Worm (Caenorhabditis elegans): Measurements from ENCODE around the gene col-187.

The col-187 gene

DNA sequence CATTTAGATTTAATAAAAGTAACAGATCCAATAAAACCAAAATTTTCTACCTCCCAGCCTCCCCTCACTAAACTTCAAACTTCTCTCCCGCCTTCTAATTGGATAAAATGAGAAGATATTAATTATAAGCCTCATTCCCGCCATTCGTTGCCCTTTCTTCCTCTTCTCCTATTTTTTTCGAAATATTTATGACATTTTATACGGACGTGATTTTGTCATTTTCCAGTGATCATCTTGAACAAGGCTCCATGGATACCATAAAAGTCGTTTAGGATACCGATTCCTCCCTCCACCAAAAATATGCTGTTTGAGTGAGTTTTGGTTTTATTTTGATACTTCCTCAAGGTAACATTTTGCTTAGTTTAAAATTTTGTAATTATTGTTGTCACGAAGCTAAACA, 30.7 kb downstream of the col-187 start, which contains the start of gene ZK1073.2:
Gene ZK1073.2, plus strand, starts transcription at position 301 of the 400 bp plus-strand sequence.
- TF ChIP-seq ces-1 (GFP tag; optimal IDR thresholded peaks at IDR 0.05) (no peak), lsy-2 (tag; optimal IDR thresholded peaks at IDR 0.05) (no peak), zip-8 (tag; optimal IDR thresholded peaks at IDR 0.05) (no peak), mls-2 (tag; optimal IDR thresholded peaks at IDR 0.05) (no peak), drap-1 (GFP tag; optimal IDR thresholded peaks at IDR 0.05) (no peak), ztf-11 (tag; optimal IDR thresholded peaks at IDR 0.05) (no peak), blmp-1 (tag; optimal IDR thresholded peaks at IDR 0.05) (no peak), nhr-237 (tag; optimal IDR thresholded peaks at IDR 0.05) (no peak), bed-3 (GFP tag; optimal IDR thresholded peaks at IDR 0.05) (no peak)

DNA sequence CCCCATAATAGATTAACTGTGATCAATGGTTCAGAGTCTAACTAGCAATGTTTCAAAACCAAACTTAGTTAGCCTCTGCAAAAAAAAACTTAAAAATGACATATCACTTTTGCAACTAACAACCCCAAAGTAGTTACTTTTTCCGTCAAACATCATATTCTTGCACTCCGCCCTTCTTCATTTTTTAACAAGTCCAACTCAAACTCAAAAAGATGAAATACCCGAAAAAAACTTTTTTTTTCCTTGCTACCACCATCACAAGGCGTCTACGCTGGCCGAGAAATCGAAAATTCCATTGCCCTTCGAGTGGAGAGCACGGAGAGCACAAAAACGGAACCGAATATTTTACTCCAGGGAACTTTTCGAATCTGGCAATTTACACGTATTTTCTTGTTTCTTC, 33.2 kb downstream of the col-187 start:
- no peak for TF ChIP-seq lsy-2 (tag; optimal IDR thresholded peaks at IDR 0.05)

DNA sequence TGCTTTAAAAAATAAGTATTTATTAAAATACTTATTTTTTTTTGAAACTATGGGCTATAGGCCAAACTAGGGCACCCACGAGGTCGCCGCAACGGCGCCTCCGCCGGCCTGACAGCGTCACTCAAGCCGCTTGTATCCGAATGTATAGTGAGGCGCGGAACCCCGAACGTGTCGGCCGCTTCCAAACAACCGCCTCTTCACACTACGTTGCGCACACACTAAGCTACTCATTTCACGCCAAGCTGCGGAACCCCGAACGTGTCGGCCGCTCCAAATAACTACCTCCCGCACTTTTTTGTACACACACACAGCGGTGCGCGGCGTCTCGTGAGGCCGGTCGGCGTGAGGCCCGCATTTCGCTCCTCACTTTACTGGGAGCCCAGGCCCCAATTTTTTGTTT, 40.2 kb downstream of the col-187 start:
- TF ChIP-seq ceh-39 (tag; optimal IDR thresholded peaks at IDR 0.05) (no peak), lsy-2 (tag; optimal IDR thresholded peaks at IDR 0.05) (no peak), M03D4.4 (tag; optimal IDR thresholded peaks at IDR 0.05) (no peak), unc-120 (tag; optimal IDR thresholded peaks at IDR 0.05; ENCODE audit: poor library complexity, severe bottlenecking) (no peak), nhr-76 (tag; optimal IDR thresholded peaks at IDR 0.05) (no peak), mab-5 (tag; optimal IDR thresholded peaks at IDR 0.05) (no peak), flh-1 (GFP tag; optimal IDR thresholded peaks at IDR 0.05) (no peak), nhr-28 (tag; optimal IDR thresholded peaks at IDR 0.05) (no peak), unc-62 (GFP tag; optimal IDR thresholded peaks at IDR 0.05) (no peak), bed-3 (GFP tag; optimal IDR thresholded peaks at IDR 0.05) (no peak), sem-2 (GFP tag; optimal IDR thresholded peaks at IDR 0.05) (no peak), zip-8 (tag; optimal IDR thresholded peaks at IDR 0.05) (no peak), lin-32 (GFP tag; optimal IDR thresholded peaks at IDR 0.05) (no peak), cnd-1 (tag; optimal IDR thresholded peaks at IDR 0.05) (no peak), drap-1 (GFP tag; optimal IDR thresholded peaks at IDR 0.05) (no peak), mls-2 (tag; optimal IDR thresholded peaks at IDR 0.05) (no peak), sptf-1 (tag; optimal IDR thresholded peaks at IDR 0.05) (no peak), elt-3 (tag; optimal IDR thresholded peaks at IDR 0.05) (no peak), ceh-83 (GFP tag; optimal IDR thresholded peaks at IDR 0.05) (no peak), blmp-1 (tag; optimal IDR thresholded peaks at IDR 0.05) (no peak)

- TF ChIP-seq blmp-1 (tag; optimal IDR thresholded peaks at IDR 0.05) (no peak), ceh-83 (GFP tag; optimal IDR thresholded peaks at IDR 0.05) (no peak), mep-1 (tag; optimal IDR thresholded peaks at IDR 0.05) (no peak), tbx-8 (GFP tag; optimal IDR thresholded peaks at IDR 0.05) (no peak), ham-2 (GFP tag; optimal IDR thresholded peaks at IDR 0.05) (no peak), bed-3 (GFP tag; optimal IDR thresholded peaks at IDR 0.05) (no peak)
These were observed 41.3 kb downstream of the col-187 start for ce11 chrX:16113996-16114395.

ce11 chrX:16116279-16116678, 43.6 kb downstream of the col-187 start:
- TF ChIP-seq sptf-1 (tag; optimal IDR thresholded peaks at IDR 0.05) (no peak), ces-1 (GFP tag; optimal IDR thresholded peaks at IDR 0.05) (peak; percentile 73)

DNA sequence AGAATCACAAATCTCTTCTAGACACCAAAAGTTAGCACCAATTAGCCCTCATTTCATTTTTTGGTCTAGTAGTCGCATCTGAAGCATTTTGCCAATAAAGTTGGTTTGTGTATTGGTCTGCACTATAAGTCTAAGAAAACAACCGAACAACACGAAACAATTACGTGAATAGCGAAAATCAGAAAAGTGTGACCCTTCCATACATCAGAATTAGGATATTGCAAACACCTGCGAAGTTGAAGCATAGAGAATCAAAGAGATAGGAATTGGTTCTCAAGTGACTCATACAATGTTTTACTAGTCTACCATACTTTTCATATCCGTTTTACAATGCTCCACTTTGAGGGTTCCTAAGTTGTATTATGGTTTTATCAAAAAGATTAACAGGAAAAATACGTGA, 44.5 kb downstream of the col-187 start:
- no peak for TF ChIP-seq unc-120 (tag; optimal IDR thresholded peaks at IDR 0.05; ENCODE audit: poor library complexity, severe bottlenecking)

ce11 chrX:16117618-16118017, 44.9 kb downstream of the col-187 start:
- TF ChIP-seq mab-5 (tag; optimal IDR thresholded peaks at IDR 0.05) (no peak), snpc-4 (tag; optimal IDR thresholded peaks at IDR 0.05) (no peak), flh-1 (GFP tag; optimal IDR thresholded peaks at IDR 0.05) (no peak), nhr-76 (tag; optimal IDR thresholded peaks at IDR 0.05) (no peak), elt-1 (tag; optimal IDR thresholded peaks at IDR 0.05; ENCODE audit: borderline replicate concordance, insufficient read depth) (no peak), pha-4 (tag; optimal IDR thresholded peaks at IDR 0.05) (no peak), lin-13 (tag; optimal IDR thresholded peaks at IDR 0.05) (no peak), sptf-1 (tag; optimal IDR thresholded peaks at IDR 0.05) (no peak), nhr-12 (tag; optimal IDR thresholded peaks at IDR 0.05) (no peak), drap-1 (GFP tag; optimal IDR thresholded peaks at IDR 0.05) (no peak), ceh-43 (GFP tag; optimal IDR thresholded peaks at IDR 0.05) (no peak), unc-62 (GFP tag; optimal IDR thresholded peaks at IDR 0.05) (no peak), nhr-28 (tag; optimal IDR thresholded peaks at IDR 0.05) (no peak), unc-39 (tag; optimal IDR thresholded peaks at IDR 0.05) (no peak), mls-2 (tag; optimal IDR thresholded peaks at IDR 0.05) (no peak), zip-8 (tag; optimal IDR thresholded peaks at IDR 0.05) (no peak)
